Fruit fly (Drosophila melanogaster) whole organism: Measurements from ENCODE around the gene Nhe1.

Experiments
- CG8478 ChIP-seq: fragments of >200 bp; optimal IDR thresholded peaks from 2 replicates; lab custom pipeline; 2018; ENCODE audit warnings: inconsistent platforms
- Dll ChIP-seq: fragments of >200 bp; optimal IDR thresholded peaks from 2 replicates; lab custom pipeline; 2017
- pan ChIP-seq: fragments of >200 bp; optimal IDR thresholded peaks from 2 replicates; lab custom pipeline; 2017
- psq ChIP-seq: fragments of >200 bp; optimal IDR thresholded peaks from 2 replicates; lab custom pipeline; 2017
- usp ChIP-seq: fragments of >200 bp; optimal IDR thresholded peaks from 2 replicates; lab custom pipeline; 2017; ENCODE audit warnings: missing biosample characterization, missing genetic modification characterization, mixed read lengths

DNA sequence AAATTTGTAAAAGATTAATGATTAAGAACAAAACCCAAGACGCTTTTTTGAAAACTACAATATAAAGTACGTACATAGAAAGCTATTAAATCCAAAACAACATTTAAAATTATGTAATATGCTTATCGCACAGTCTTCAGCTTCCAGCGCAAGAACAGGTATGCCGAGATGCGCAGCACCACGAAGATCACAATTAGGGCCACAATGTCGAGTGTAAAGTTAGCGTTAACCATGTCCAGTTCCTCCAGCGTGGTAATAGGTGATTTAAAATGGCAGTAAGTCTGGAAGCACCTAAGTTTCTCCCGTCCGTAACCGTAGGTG lies 16.4 kb upstream of the Nhe1 start:
- TF ChIP-seq usp (GFP tag; lab: Kevin White, UChicago) = no peak
- no peak for TF ChIP-seq CG8478 (lab: Kevin White, UChicago)
- TF ChIP-seq pan (lab: Kevin White, UChicago) = no peak
- no peak for TF ChIP-seq Dll (lab: Kevin White, UChicago)
- no peak for TF ChIP-seq psq (lab: Kevin White, UChicago)
